Worm (Caenorhabditis elegans): ENCODE measurements around the gene nlp-36.

ce11 chrIII:9461894-9462784 lies 26.4 kb upstream of the nlp-36 start:
- TF ChIP-seq dao-5 (tag; optimal IDR thresholded peaks at IDR 0.05) (no peak), W03F9.2 (tag; optimal IDR thresholded peaks at IDR 0.05) (no peak), him-1 (tag; optimal IDR thresholded peaks at IDR 0.05) (no peak)

Measured in whole organism, L4/young adult.